Worm (Caenorhabditis elegans) whole organism, L3 larva: ENCODE data around the gene sec-20.

Source experiments
- R02D3.7 ChIP-seq: fragments of 150-350 bp; optimal IDR thresholded peaks from 2 replicates; lab custom pipeline; 2014; ENCODE audit warnings: missing biosample characterization, missing genetic modification characterization
- ZK546.5 ChIP-seq: sonication (generic microtip); optimal IDR thresholded peaks from 2 replicates; lab custom pipeline; 2017; ENCODE audit warnings: missing biosample characterization, missing genetic modification characterization
- ceh-16 ChIP-seq: sonication (generic microtip); optimal IDR thresholded peaks from 2 replicates; lab custom pipeline; 2017; ENCODE audit warnings: missing biosample characterization, missing genetic modification characterization
- ceh-28 ChIP-seq: fragments of 150-350 bp; optimal IDR thresholded peaks from 2 replicates; lab custom pipeline; 2014; ENCODE audit warnings: missing biosample characterization, missing genetic modification reagents, missing genetic modification characterization
- ceh-82 ChIP-seq: fragments of 150-350 bp; optimal IDR thresholded peaks from 2 replicates; lab custom pipeline; 2014; ENCODE audit warnings: missing biosample characterization, missing genetic modification characterization
- ceh-9 ChIP-seq: sonication (generic microtip); optimal IDR thresholded peaks from 2 replicates; lab custom pipeline; 2018; ENCODE audit warnings: missing biosample characterization, missing genetic modification characterization
- daf-12 ChIP-seq: fragments of 150-350 bp; optimal IDR thresholded peaks from 2 replicates; lab custom pipeline; 2014; ENCODE audit warnings: missing biosample characterization, missing genetic modification reagents, missing genetic modification characterization
- egl-27 ChIP-seq: sonication (generic microtip); optimal IDR thresholded peaks from 4 replicates; lab custom pipeline; 2017; ENCODE audit warnings: missing biosample characterization, missing genetic modification reagents, missing genetic modification characterization
- elt-1 ChIP-seq: fragments of 150-350 bp; optimal IDR thresholded peaks from 2 replicates; lab custom pipeline; 2014; ENCODE audit warnings: missing biosample characterization, missing genetic modification characterization
- elt-2 ChIP-seq: sonication (generic microtip); optimal IDR thresholded peaks from 2 replicates; lab custom pipeline; 2016; ENCODE audit warnings: missing genetic modification reagents, mild to moderate bottlenecking, missing genetic modification characterization, missing compliant biosample characterization
- elt-3 ChIP-seq, 3 experiments: fragments of 150-350 bp in 1 of 3; sonication (generic microtip) in 2 of 3; optimal IDR thresholded peaks; 2 replicates in 2 of 3; 4 replicates in 1 of 3; lab custom pipeline; 2014 to 2017; ENCODE audit warnings: missing biosample characterization in 3 of 3, missing genetic modification characterization in 3 of 3
- fos-1 ChIP-seq: fragments of 150-350 bp; optimal IDR thresholded peaks from 2 replicates; lab custom pipeline; 2014; ENCODE audit warnings: missing biosample characterization, missing genetic modification characterization
- hmg-11 ChIP-seq: sonication (generic microtip); optimal IDR thresholded peaks from 2 replicates; lab custom pipeline; 2016; ENCODE audit warnings: missing genetic modification characterization, missing compliant biosample characterization
- jun-1 ChIP-seq: fragments of 150-350 bp; optimal IDR thresholded peaks from 2 replicates; lab custom pipeline; 2014; ENCODE audit warnings: missing biosample characterization, missing genetic modification reagents, missing genetic modification characterization
- lin-39 ChIP-seq: fragments of 150-350 bp; optimal IDR thresholded peaks from 2 replicates; lab custom pipeline; 2018; ENCODE audit warnings: missing biosample characterization, missing genetic modification reagents, missing genetic modification characterization
- lsy-12 ChIP-seq: sonication (generic microtip); optimal IDR thresholded peaks from 2 replicates; lab custom pipeline; 2016; ENCODE audit warnings: mild to moderate bottlenecking, missing genetic modification characterization, missing compliant biosample characterization
- mdl-1 ChIP-seq: fragments of 150-350 bp; optimal IDR thresholded peaks from 2 replicates; lab custom pipeline; 2014; ENCODE audit warnings: missing biosample characterization, missing genetic modification characterization
- mml-1 ChIP-seq: fragments of 150-350 bp; sonication (generic microtip); optimal IDR thresholded peaks from 3 replicates; lab custom pipeline; 2014; ENCODE audit warnings: missing biosample characterization, missing genetic modification characterization
- nfya-1 ChIP-seq: sonication (generic microtip); optimal IDR thresholded peaks from 2 replicates; lab custom pipeline; 2017; ENCODE audit warnings: missing genetic modification characterization, mild to moderate bottlenecking, missing compliant biosample characterization, antibody characterized with exemption, moderate library complexity; ENCODE audit not compliant: insufficient read depth
- nhr-12 ChIP-seq: fragments of 150-350 bp; optimal IDR thresholded peaks from 2 replicates; lab custom pipeline; 2014; ENCODE audit warnings: missing biosample characterization, missing genetic modification characterization
- nhr-23 ChIP-seq: fragments of 150-350 bp; optimal IDR thresholded peaks from 2 replicates; lab custom pipeline; 2014; ENCODE audit warnings: missing biosample characterization, missing genetic modification reagents, missing genetic modification characterization
- nhr-237 ChIP-seq: fragments of 150-350 bp; optimal IDR thresholded peaks from 2 replicates; lab custom pipeline; 2014; ENCODE audit warnings: missing biosample characterization, missing genetic modification characterization
- nhr-25 ChIP-seq: sonication (generic microtip); optimal IDR thresholded peaks from 2 replicates; lab custom pipeline; 2017; ENCODE audit warnings: missing biosample characterization, missing genetic modification characterization
- nhr-28 ChIP-seq: fragments of 150-350 bp; optimal IDR thresholded peaks from 2 replicates; lab custom pipeline; 2014; ENCODE audit warnings: missing biosample characterization, missing genetic modification characterization
- nhr-67 ChIP-seq: fragments of 150-350 bp; optimal IDR thresholded peaks from 2 replicates; lab custom pipeline; 2014; ENCODE audit warnings: missing biosample characterization, missing genetic modification characterization
- nhr-76 ChIP-seq: fragments of 150-350 bp; sonication (generic microtip); optimal IDR thresholded peaks from 5 replicates; lab custom pipeline; 2014; ENCODE audit warnings: missing biosample characterization, missing genetic modification characterization
- nhr-77 ChIP-seq: fragments of 150-350 bp; optimal IDR thresholded peaks from 2 replicates; lab custom pipeline; 2014; ENCODE audit warnings: missing biosample characterization, missing genetic modification characterization
- skn-1 ChIP-seq: fragments of 150-350 bp; optimal IDR thresholded peaks from 2 replicates; lab custom pipeline; 2014; ENCODE audit warnings: missing biosample characterization, missing genetic modification characterization
- tbx-2 ChIP-seq: sonication (generic microtip); optimal IDR thresholded peaks from 2 replicates; lab custom pipeline; 2016; ENCODE audit warnings: mild to moderate bottlenecking, missing genetic modification characterization, missing compliant biosample characterization
- unc-39 ChIP-seq: sonication (generic microtip); optimal IDR thresholded peaks from 4 replicates; lab custom pipeline; 2017; ENCODE audit warnings: missing biosample characterization, missing genetic modification characterization
- unc-62 ChIP-seq: fragments of 150-350 bp; sonication (generic microtip); optimal IDR thresholded peaks from 4 replicates; lab custom pipeline; 2014; ENCODE audit warnings: missing biosample characterization, missing genetic modification reagents, missing genetic modification characterization
- zag-1 ChIP-seq: fragments of 150-350 bp; optimal IDR thresholded peaks from 2 replicates; lab custom pipeline; 2014; ENCODE audit warnings: missing biosample characterization, missing genetic modification characterization
- ztf-11 ChIP-seq: fragments of 150-350 bp; optimal IDR thresholded peaks from 2 replicates; lab custom pipeline; 2014; ENCODE audit warnings: missing biosample characterization, missing genetic modification characterization

Gene sec-20

DNA sequence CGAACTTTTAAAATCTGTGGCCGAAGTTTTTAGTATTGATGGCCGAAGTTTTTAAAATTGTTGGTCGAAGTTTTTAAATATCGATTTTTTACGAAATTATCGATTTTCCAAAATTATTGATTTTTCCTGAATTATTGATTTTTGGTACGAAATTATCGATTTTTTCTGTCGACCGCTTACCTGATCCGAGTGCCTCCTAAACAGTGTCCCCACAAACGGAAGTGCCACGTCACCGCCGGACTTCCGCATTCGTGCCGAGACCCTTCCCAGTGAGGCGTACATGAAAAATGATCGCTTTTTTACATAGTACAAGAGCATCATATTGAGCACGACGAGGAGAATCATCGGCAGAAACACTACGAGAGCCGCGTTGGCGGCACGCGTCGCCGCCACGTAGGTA is 12.1 kb downstream of the sec-20 start:
- no peak for TF ChIP-seq nhr-77 (tag; lab: Kevin White, UChicago)
- TF ChIP-seq ceh-28 (tag; lab: Kevin White, UChicago): peak; percentile 96

DNA sequence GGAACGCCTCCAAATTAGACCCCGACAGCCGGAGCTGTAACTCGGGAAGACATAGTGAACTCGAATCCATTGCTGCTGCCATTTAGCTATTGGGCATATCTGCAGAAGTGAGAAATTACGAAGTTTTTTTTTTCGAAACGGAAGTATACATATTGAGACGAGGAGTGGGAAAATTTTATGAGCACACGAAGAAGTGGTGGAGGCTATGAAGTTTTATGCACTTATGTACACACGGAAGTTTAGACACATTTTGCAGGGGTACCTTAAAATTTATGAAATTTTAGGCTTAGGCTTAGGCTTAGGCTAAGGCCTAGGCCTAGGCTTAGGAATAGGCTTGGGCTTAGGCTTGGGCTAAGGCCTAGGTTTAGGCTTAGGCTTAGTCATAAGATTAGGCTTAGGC is 15.1 kb downstream of the sec-20 start, which contains the start of gene W10C4.1:
Gene W10C4.1 (minus strand): TSS at position 101 of the 400 bp plus-strand sequence.
- TF ChIP-seq elt-2: no peak

DNA sequence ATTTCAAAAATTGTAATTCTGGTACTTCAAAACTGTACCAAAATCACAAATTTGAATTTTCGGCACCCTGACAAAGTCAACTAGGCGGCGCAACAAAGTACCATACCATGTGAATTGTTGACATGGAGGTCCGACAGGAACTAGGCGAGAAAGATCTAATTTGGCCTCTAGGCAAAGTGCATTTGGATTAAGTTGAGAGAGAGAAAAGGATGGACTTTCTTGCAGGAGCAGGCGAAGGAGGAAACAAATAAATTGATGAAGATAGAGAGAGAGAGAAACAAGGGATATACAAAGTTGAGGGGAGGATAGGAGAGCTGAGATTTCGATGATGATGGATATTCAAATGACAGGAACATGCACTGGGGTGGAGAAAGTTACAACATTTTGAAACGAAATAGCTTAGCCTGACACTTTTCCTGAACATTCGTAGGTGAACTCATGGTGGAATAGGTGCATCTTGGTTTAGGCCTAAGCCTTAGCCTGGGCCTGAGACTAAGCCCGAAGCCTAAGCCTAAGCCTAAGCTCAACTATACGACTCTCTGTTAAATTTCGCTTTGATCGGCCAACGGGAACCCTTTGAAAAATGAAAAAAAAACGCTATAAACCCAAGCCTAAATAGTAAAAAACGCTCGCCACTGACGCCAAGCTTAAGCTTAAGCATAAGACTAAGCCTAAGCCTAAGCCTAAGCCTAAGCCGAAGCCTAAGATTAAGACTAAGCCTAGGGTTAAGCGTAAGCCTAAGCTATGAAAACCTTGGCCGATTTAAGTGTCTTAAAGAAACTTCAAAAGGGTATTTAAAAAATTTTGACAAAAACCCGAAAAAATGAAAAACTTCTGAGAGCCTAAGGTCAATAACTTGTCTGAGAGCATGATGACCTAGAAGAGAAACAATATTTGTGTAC is 17.1 kb downstream of the sec-20 start:
- TF ChIP-seq unc-62 (GFP tag; lab: Kevin White, UChicago) (no peak), nhr-67 (no peak), lsy-12 (tag; lab: Kevin White, UChicago) (no peak), egl-27 (tag; lab: Kevin White, UChicago) (no peak), nhr-23 (tag; lab: Kevin White, UChicago) (no peak)

DNA sequence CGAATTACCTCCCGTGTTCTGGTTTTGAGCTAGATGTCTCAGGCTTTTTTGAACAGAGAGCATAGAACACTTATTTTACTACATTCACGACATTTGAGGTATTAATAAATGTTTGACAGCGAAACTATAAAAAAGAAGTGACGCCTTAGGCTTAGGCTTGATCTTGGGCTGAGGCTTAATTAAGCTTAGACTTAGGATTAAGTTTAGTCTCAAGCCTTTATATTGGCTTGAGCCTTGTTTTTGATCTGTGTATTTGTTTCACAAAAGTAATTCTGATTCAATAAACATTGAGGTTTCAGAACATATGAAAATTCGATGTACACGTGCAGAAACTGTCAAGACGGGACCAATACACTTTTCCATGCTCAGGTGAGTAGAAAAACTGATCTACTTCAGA is 17.8 kb downstream of the sec-20 start, which contains the start of gene klp-20:
Gene klp-20 (plus strand): TSS at position 298 of the 397 bp plus-strand sequence.
- TF ChIP-seq mml-1 (no peak), ztf-11 (tag; lab: Kevin White, UChicago) (no peak), elt-1 (tag; lab: Kevin White, UChicago) (no peak), nfya-1 (tag; lab: Kevin White, UChicago) (no peak), nhr-12 (no peak), fos-1 (tag; lab: Kevin White, UChicago) (no peak), ceh-9 (no peak), nhr-25 (tag; lab: Kevin White, UChicago) (no peak), daf-12 (tag; lab: Kevin White, UChicago) (no peak), jun-1 (tag; lab: Kevin White, UChicago) (no peak), elt-3 (tag; optimal IDR thresholded peaks at IDR 0.05; lab: Kevin White, UChicago) (no peak), skn-1 (no peak), nhr-67 (no peak), hmg-11 (tag; lab: Kevin White, UChicago) (no peak), unc-39 (no peak), egl-27 (tag; lab: Kevin White, UChicago) (no peak), ceh-16 (no peak), nhr-23 (tag; lab: Kevin White, UChicago) (no peak)

DNA sequence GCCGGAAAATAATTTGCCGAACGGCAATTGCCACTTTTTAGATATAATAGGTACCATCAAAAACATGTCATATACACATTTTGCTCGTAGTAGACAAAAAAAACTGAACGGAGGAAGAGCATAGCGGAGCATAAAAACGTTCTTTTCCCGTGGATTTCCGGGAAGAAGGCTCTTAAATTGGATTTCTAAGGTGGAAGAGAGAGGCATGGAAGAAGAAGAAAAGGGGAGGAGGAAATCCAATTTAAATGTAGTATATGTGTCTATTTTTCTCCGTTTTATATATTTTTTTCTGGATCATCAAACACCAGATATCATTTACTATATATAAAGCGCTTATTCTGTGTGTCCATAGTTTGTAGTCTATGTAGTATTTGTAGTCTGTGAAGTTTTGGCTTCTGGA is 19.5 kb downstream of the sec-20 start:
- no peak for TF ChIP-seq unc-39
- no peak for TF ChIP-seq nhr-12
- TF ChIP-seq nhr-67: no peak
- no peak for TF ChIP-seq egl-27 (tag; lab: Kevin White, UChicago)
- no peak for TF ChIP-seq nhr-237 (tag; lab: Kevin White, UChicago)
- no peak for TF ChIP-seq ZK546.5
- TF ChIP-seq lin-39 (tag; lab: Kevin White, UChicago): no peak
- TF ChIP-seq mdl-1 (tag; lab: Kevin White, UChicago): no peak
- TF ChIP-seq hmg-11 (tag; lab: Kevin White, UChicago): no peak

DNA sequence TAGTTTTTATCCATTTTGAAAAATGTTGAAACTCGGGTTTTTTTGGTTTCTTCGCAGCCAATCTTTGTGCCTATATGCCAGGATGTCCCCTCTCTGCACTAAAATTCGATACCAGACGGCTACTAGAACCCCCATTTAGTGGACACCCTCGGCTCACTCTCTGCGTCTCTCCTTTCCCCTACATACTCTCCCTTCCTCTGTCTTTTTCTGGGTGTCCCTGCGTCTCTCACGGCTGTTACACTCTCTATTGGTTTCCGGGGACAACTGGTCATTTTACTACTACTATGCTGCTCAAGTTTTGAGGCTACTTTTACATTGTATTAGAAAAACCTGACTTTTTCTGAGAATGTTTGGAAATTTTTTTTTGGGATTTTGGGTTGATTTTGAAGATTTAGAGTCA is 28.5 kb downstream of the sec-20 start:
- TF ChIP-seq nfya-1 (tag; lab: Kevin White, UChicago) (peak; percentile 2), hmg-11 (tag; lab: Kevin White, UChicago) (peak; percentile 57), skn-1 (no peak)

DNA sequence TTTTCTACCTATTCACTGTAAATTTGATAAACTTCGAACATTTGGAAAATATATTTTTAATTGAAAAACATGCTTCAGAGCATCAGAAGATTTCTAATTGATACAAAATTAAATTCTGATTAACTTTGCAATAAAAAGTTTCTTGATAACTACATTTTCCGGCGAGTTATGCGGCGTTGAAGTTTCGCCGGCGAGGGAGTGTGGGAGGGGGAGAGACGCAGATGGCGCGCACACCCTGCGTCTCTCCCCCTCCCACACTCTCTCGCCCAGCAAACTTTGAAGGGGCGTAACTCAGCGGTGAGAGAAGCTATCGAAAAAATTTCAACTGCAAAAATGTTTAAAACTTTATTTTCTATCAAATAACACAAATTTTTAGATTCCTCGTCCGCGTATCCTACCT is 30.6 kb downstream of the sec-20 start:
- TF ChIP-seq tbx-2 (no peak), nhr-76 (tag; lab: Kevin White, UChicago) (no peak), lin-39 (tag; lab: Kevin White, UChicago) (no peak), jun-1 (tag; lab: Kevin White, UChicago) (no peak), ceh-28 (tag; lab: Kevin White, UChicago) (no peak), nhr-28 (tag; lab: Kevin White, UChicago) (no peak), nhr-77 (tag; lab: Kevin White, UChicago) (no peak), ceh-82 (tag; lab: Kevin White, UChicago) (no peak), zag-1 (tag; lab: Kevin White, UChicago) (no peak), unc-39 (no peak), R02D3.7 (tag; lab: Kevin White, UChicago) (no peak), nhr-23 (tag; lab: Kevin White, UChicago) (no peak), fos-1 (tag; lab: Kevin White, UChicago) (no peak), nhr-25 (tag; lab: Kevin White, UChicago) (no peak)
